Worm (Caenorhabditis elegans) whole organism, L4 larva: ENCODE results near the gene morc-1.

ENCODE experiments used
- aly-2 ChIP-seq: sonication (generic microtip); optimal IDR thresholded peaks from 2 replicates; lab custom pipeline; 2018; ENCODE audit warnings: missing biosample characterization, missing genetic modification characterization
- mxl-3 ChIP-seq: fragments of 200-800 bp; sonication (Bioruptor generic); optimal IDR thresholded peaks from 2 replicates; lab custom pipeline; 2018; ENCODE audit warnings: mild to moderate bottlenecking, missing genetic modification characterization, missing compliant biosample characterization
- nhr-11 ChIP-seq: fragments of 150-350 bp; optimal IDR thresholded peaks from 2 replicates; lab custom pipeline; 2014; ENCODE audit warnings: missing biosample characterization, missing genetic modification characterization
- nhr-28 ChIP-seq: fragments of 150-350 bp; optimal IDR thresholded peaks from 2 replicates; lab custom pipeline; 2014; ENCODE audit warnings: missing biosample characterization, missing genetic modification characterization
- nhr-41 ChIP-seq: fragments of 200-800 bp; sonication (Bioruptor generic); IDR thresholded peaks from 2 replicates; pipeline ENCODE4 v1.3.6; 2022; ENCODE audit warnings: missing genetic modification reagents, missing genetic modification characterization, missing compliant biosample characterization
- zfp-2 ChIP-seq: sonication (generic microtip); optimal IDR thresholded peaks from 2 replicates; lab custom pipeline; 2016; ENCODE audit warnings: mild to moderate bottlenecking, missing genetic modification characterization, missing compliant biosample characterization

- TF ChIP-seq mxl-3 (GFP tag; lab: Kevin White, UChicago) (no peak), zfp-2 (tag; lab: Kevin White, UChicago) (no peak), nhr-11 (tag; lab: Kevin White, UChicago) (no peak), aly-2 (tag; lab: Kevin White, UChicago) (no peak), nhr-41 (GFP tag; lab: Robert Waterston, UW) (no peak), nhr-28 (tag; lab: Kevin White, UChicago) (no peak)
Measured at ce11 chrIII:5155393-5155792, 51.3 kb downstream of the morc-1 start.
